Fruit fly (Drosophila melanogaster): Measurements from ENCODE around the gene CG46339.

dm6 chr3R:26926477-26926876, 10.9 kb downstream of the CG46339 start:
- TF ChIP-seq CTCF (optimal IDR thresholded peaks at IDR 0.05) (no peak), CG8478 (optimal IDR thresholded peaks at IDR 0.05) (no peak)
